Worm (Caenorhabditis elegans) whole organism, young adult: ENCODE data around the gene C39E9.8.

Experiments
- C06A6.2 ChIP-seq: fragments of 200-800 bp; sonication (Bioruptor generic); conservative IDR thresholded peaks from 2 replicates; pipeline ENCODE4 v1.3.6; 2022; ENCODE audit warnings: missing genetic modification characterization, missing compliant biosample characterization
- F37B4.10 ChIP-seq: fragments of 200-800 bp; sonication (Bioruptor generic); IDR thresholded peaks from 2 replicates; pipeline ENCODE4 v1.3.6; 2022; ENCODE audit warnings: missing genetic modification characterization, missing compliant biosample characterization
- bed-2 ChIP-seq: fragments of 200-800 bp; sonication (Bioruptor generic); IDR thresholded peaks from 2 replicates; pipeline ENCODE4 v1.3.6; 2022; ENCODE audit warnings: missing genetic modification reagents, missing genetic modification characterization, missing compliant biosample characterization
- chd-7 ChIP-seq: sonication (generic microtip); optimal IDR thresholded peaks from 2 replicates; lab custom pipeline; 2016; ENCODE audit warnings: mild to moderate bottlenecking, missing genetic modification characterization, moderate library complexity, missing compliant biosample characterization
- lsl-1 ChIP-seq: fragments of 200-800 bp; sonication (Bioruptor generic); optimal IDR thresholded peaks from 2 replicates; lab custom pipeline; 2018; ENCODE audit warnings: mild to moderate bottlenecking, missing genetic modification characterization, moderate library complexity, missing compliant biosample characterization
- madf-8 ChIP-seq: fragments of 200-800 bp; sonication (Bioruptor generic); conservative IDR thresholded peaks from 2 replicates; pipeline ENCODE4 v1.3.6; 2022; ENCODE audit warnings: missing genetic modification reagents, missing genetic modification characterization, missing compliant biosample characterization
- mel-28 ChIP-seq: sonication (generic microtip); optimal IDR thresholded peaks from 2 replicates; lab custom pipeline; 2016; ENCODE audit warnings: borderline replicate concordance, mild to moderate bottlenecking, missing genetic modification characterization, missing compliant biosample characterization

DNA sequence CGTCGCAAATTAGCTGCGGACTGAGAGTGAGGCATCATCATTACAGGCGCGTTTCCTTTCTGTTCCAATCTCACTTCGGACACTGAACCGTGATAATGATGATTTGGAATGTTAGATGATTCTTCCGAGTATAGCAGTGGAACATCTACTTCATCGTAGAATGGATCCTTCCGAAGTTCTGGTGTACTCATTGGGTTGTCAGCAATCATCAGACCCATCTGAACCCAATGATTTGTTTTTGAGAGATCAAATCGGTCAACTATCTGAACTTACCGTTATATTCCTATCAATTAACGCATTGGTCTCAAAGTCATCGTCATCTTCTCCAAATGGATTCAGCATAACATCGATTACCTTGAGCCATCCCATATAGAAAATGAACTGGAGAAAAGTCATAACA, 29.2 kb downstream of the C39E9.8 start:
- no peak for TF ChIP-seq chd-7
- TF ChIP-seq F37B4.10: no peak
- no peak for TF ChIP-seq mel-28 (tag; lab: Kevin White, UChicago)
- TF ChIP-seq C06A6.2 (GFP tag; lab: Robert Waterston, UW): no peak
- no peak for TF ChIP-seq bed-2 (GFP tag; lab: Robert Waterston, UW)
- TF ChIP-seq madf-8 (GFP tag; lab: Robert Waterston, UW): no peak
- no peak for TF ChIP-seq lsl-1
